Worm (Caenorhabditis elegans) whole organism, young adult: ENCODE results near the gene nhr-280.

Experiments
- B0035.1 ChIP-seq: sonication (generic microtip); optimal IDR thresholded peaks from 2 replicates; lab custom pipeline; 2016; ENCODE audit warnings: missing genetic modification characterization, mild to moderate bottlenecking, missing compliant biosample characterization, missing genotype, missing genetic modification reagents
- F57C9.4 ChIP-seq: sonication (generic microtip); optimal IDR thresholded peaks from 2 replicates; lab custom pipeline; 2017; ENCODE audit warnings: mild to moderate bottlenecking, missing genetic modification characterization, missing compliant biosample characterization
- ceh-100 ChIP-seq: fragments of 200-800 bp; sonication (Bioruptor generic); IDR thresholded peaks from 2 replicates; pipeline ENCODE4 v1.3.6; 2022; ENCODE audit warnings: missing genetic modification reagents, missing genetic modification characterization, missing compliant biosample characterization
- ceh-79 ChIP-seq: sonication (generic microtip); optimal IDR thresholded peaks from 2 replicates; lab custom pipeline; 2017; ENCODE audit warnings: mild to moderate bottlenecking, missing genetic modification characterization, missing compliant biosample characterization
- gei-17 ChIP-seq: fragments of 200-800 bp; sonication (Bioruptor generic); optimal IDR thresholded peaks from 2 replicates; lab custom pipeline; 2018; ENCODE audit warnings: mild to moderate bottlenecking, missing genetic modification characterization, missing compliant biosample characterization
- lag-1 ChIP-seq: fragments of 200-800 bp; sonication (Bioruptor generic); IDR thresholded peaks from 2 replicates; pipeline ENCODE4 v1.3.6; 2022; ENCODE audit warnings: missing genetic modification reagents, missing genetic modification characterization, missing compliant biosample characterization
- nhr-179 ChIP-seq: sonication (generic microtip); optimal IDR thresholded peaks from 2 replicates; lab custom pipeline; 2016; ENCODE audit warnings: mild to moderate bottlenecking, missing genetic modification characterization, missing compliant biosample characterization
- nhr-80 ChIP-seq: sonication (generic microtip); optimal IDR thresholded peaks from 2 replicates; lab custom pipeline; 2016; ENCODE audit warnings: missing genetic modification characterization, missing compliant biosample characterization
- pha-4 ChIP-seq: fragments of 150-350 bp; sonication (generic microtip); optimal IDR thresholded peaks from 2 replicates; lab custom pipeline; 2014; ENCODE audit warnings: missing biosample characterization, missing genetic modification reagents, missing genetic modification characterization
- snpc-4 ChIP-seq, 5 experiments: fragments of 150-350 bp in 1 of 5; sonication (generic microtip) in 4 of 5; optimal IDR thresholded peaks; 2 replicates each; lab custom pipeline; 2014 to 2018; ENCODE audit warnings: missing genetic modification characterization in 5 of 5, missing biosample characterization in 3 of 5, antibody characterized with exemption in 2 of 5, mild to moderate bottlenecking in 2 of 5, missing compliant biosample characterization in 2 of 5, missing genotype in 2 of 5, moderate library complexity in 2 of 5, missing genetic modification reagents in 1 of 5
- unc-130 ChIP-seq: sonication (generic microtip); optimal IDR thresholded peaks from 2 replicates; lab custom pipeline; 2016; ENCODE audit warnings: missing genetic modification reagents, missing genetic modification characterization, missing compliant biosample characterization

ce11 chrIII:114603-115002 lies 15.9 kb downstream of the nhr-280 start, which contains the start of gene C29F9.6:
- TF ChIP-seq nhr-179 (tag; lab: Kevin White, UChicago) = no peak
- no peak for TF ChIP-seq F57C9.4 (tag; lab: Kevin White, UChicago)
- no peak for TF ChIP-seq nhr-80 (tag; lab: Kevin White, UChicago)
- no peak for TF ChIP-seq unc-130 (GFP tag; lab: Kevin White, UChicago)
- TF ChIP-seq snpc-4 (GFP tag; optimal IDR thresholded peaks at IDR 0.05; lab: Kevin White, UChicago) = no peak
- TF ChIP-seq snpc-4 (tag; optimal IDR thresholded peaks at IDR 0.05; lab: Kevin White, UChicago) = no peak
- TF ChIP-seq ceh-100 = no peak
- TF ChIP-seq B0035.1 (tag; lab: Kevin White, UChicago) = no peak
- TF ChIP-seq gei-17 (GFP tag; lab: Kevin White, UChicago) = no peak
- no peak for TF ChIP-seq pha-4
- no peak for TF ChIP-seq ceh-79 (tag; lab: Kevin White, UChicago)
- no peak for TF ChIP-seq lag-1
